Fruit fly (Drosophila melanogaster) whole organism, embryonic: Measurements from ENCODE around the gene heph.

Source experiments
- Atf6 ChIP-seq: fragments of 200-800 bp; sonication (Bioruptor generic); IDR thresholded peaks from 2 replicates; pipeline ENCODE4 v1.3.6; 2022; ENCODE audit warnings: missing biosample characterization, missing genetic modification characterization
- B-H1 ChIP-seq: fragments of 200-800 bp; sonication (Bioruptor generic); IDR thresholded peaks from 3 replicates; pipeline ENCODE4 v1.3.6; 2022; ENCODE audit warnings: missing biosample characterization, missing genetic modification characterization
- CG10321 ChIP-seq: fragments of 200-800 bp; sonication (Bioruptor generic); IDR thresholded peaks from 2 replicates; pipeline ENCODE4 v1.3.6; 2022; ENCODE audit warnings: missing biosample characterization, missing genetic modification characterization
- CG10543 ChIP-seq: fragments of 200-800 bp; sonication (Bioruptor generic); optimal IDR thresholded peaks from 3 replicates; lab custom pipeline; 2017; ENCODE audit warnings: missing biosample characterization, mild to moderate bottlenecking, missing genetic modification characterization, moderate library complexity
- CG11093 ChIP-seq: fragments of 200-800 bp; sonication (Bioruptor generic); IDR thresholded peaks from 3 replicates; pipeline ENCODE4 v1.3.6; 2022; ENCODE audit warnings: missing biosample characterization, missing genetic modification characterization
- CG11560 ChIP-seq: fragments of 200-800 bp; sonication (Bioruptor generic); IDR thresholded peaks from 3 replicates; pipeline ENCODE4 v1.3.6; 2022; ENCODE audit warnings: missing biosample characterization, missing genetic modification characterization
- CG12744 ChIP-seq: fragments of 200-800 bp; sonication (Bioruptor generic); optimal IDR thresholded peaks from 2 replicates; lab custom pipeline; 2016; ENCODE audit warnings: missing biosample characterization, missing genetic modification characterization
- CG13296 ChIP-seq: fragments of 200-800 bp; sonication (Bioruptor generic); optimal IDR thresholded peaks from 3 replicates; lab custom pipeline; 2018; ENCODE audit warnings: missing biosample characterization, mild to moderate bottlenecking, missing genetic modification characterization
- CG1529 ChIP-seq: fragments of 200-800 bp; sonication (Bioruptor generic); optimal IDR thresholded peaks from 3 replicates; lab custom pipeline; 2018; ENCODE audit warnings: missing biosample characterization, missing genetic modification characterization
- CG16779 ChIP-seq: fragments of 200-800 bp; sonication (Bioruptor generic); IDR thresholded peaks from 2 replicates; pipeline ENCODE4 v1.3.6; 2022; ENCODE audit warnings: missing biosample characterization, missing genetic modification characterization
- CG16813 ChIP-seq: fragments of 200-800 bp; sonication (Bioruptor generic); IDR thresholded peaks from 3 replicates; pipeline ENCODE4 v1.3.6; 2022; ENCODE audit warnings: missing biosample characterization, missing genetic modification characterization; ENCODE audit not compliant: partially characterized antibody
- CG17328 ChIP-seq: fragments of 200-800 bp; sonication (Bioruptor generic); IDR thresholded peaks from 2 replicates; pipeline ENCODE4 v1.3.6; 2022; ENCODE audit warnings: missing biosample characterization, missing genetic modification characterization
- CG17568 ChIP-seq: fragments of 200-800 bp; sonication (Bioruptor generic); optimal IDR thresholded peaks from 2 replicates; lab custom pipeline; 2018; ENCODE audit warnings: missing biosample characterization, mild to moderate bottlenecking, missing genetic modification characterization, moderate library complexity
- CG32772 ChIP-seq: fragments of 200-800 bp; sonication (Bioruptor generic); IDR thresholded peaks from 2 replicates; pipeline ENCODE4 v1.3.6; 2022; ENCODE audit warnings: missing biosample characterization, missing genetic modification characterization
- CG34422 ChIP-seq: fragments of 200-800 bp; sonication (Bioruptor generic); IDR thresholded peaks from 3 replicates; pipeline ENCODE4 v1.3.6; 2022; ENCODE audit warnings: missing biosample characterization, missing genetic modification characterization
- CG6654 ChIP-seq: fragments of 200-800 bp; sonication (Bioruptor generic); optimal IDR thresholded peaks from 2 replicates; lab custom pipeline; 2017; ENCODE audit warnings: missing biosample characterization, mild to moderate bottlenecking, missing genetic modification characterization
- CG6683 ChIP-seq: fragments of 200-800 bp; sonication (Bioruptor generic); optimal IDR thresholded peaks from 2 replicates; lab custom pipeline; 2017; ENCODE audit warnings: missing biosample characterization, mild to moderate bottlenecking, missing genetic modification characterization, missing genetic modification reagents
- CG6765 ChIP-seq: fragments of 200-800 bp; sonication (Bioruptor generic); optimal IDR thresholded peaks from 3 replicates; lab custom pipeline; 2017; ENCODE audit warnings: missing biosample characterization, mild to moderate bottlenecking, missing genetic modification characterization
- CG6791 ChIP-seq: fragments of 200-800 bp; sonication (Bioruptor generic); IDR thresholded peaks from 3 replicates; pipeline ENCODE4 v1.3.6; 2022; ENCODE audit warnings: missing biosample characterization, missing genetic modification characterization; ENCODE audit not compliant: partially characterized antibody
- CG8359 ChIP-seq: fragments of 200-800 bp; sonication (Bioruptor generic); optimal IDR thresholded peaks from 2 replicates; lab custom pipeline; 2017; ENCODE audit warnings: missing biosample characterization, mild to moderate bottlenecking, missing genetic modification characterization, borderline replicate concordance
- CG8478 ChIP-seq: fragments of >200 bp; optimal IDR thresholded peaks from 2 replicates; lab custom pipeline; 2018
- CG9797 ChIP-seq: fragments of 200-800 bp; sonication (Bioruptor generic); optimal IDR thresholded peaks from 3 replicates; lab custom pipeline; 2018; ENCODE audit warnings: missing biosample characterization, mild to moderate bottlenecking, missing genetic modification characterization
- D ChIP-seq, 2 experiments: fragments of 200-800 bp in 1 of 2; fragments of >200 bp in 1 of 2; sonication (Bioruptor generic) in 1 of 2; optimal IDR thresholded peaks; 2 replicates in 1 of 2; 3 replicates in 1 of 2; lab custom pipeline; 2017; ENCODE audit warnings: mild to moderate bottlenecking in 1 of 2, missing biosample characterization in 1 of 2, missing genetic modification characterization in 1 of 2, missing genetic modification reagents in 1 of 2
- Deaf1 ChIP-seq: fragments of 200-800 bp; optimal IDR thresholded peaks from 3 replicates; lab custom pipeline; 2019; ENCODE audit warnings: missing biosample characterization, mild to moderate bottlenecking, missing genetic modification characterization, moderate library complexity
- Dll ChIP-seq: fragments of 200-800 bp; sonication (Bioruptor generic); IDR thresholded peaks from 4 replicates; pipeline ENCODE4 v1.3.6; 2022; ENCODE audit warnings: missing biosample characterization, missing genetic modification characterization; ENCODE audit not compliant: partially characterized antibody
- Gug ChIP-seq: fragments of 200-800 bp; sonication (Bioruptor generic); IDR thresholded peaks from 4 replicates; pipeline ENCODE4 v1.3.6; 2022; ENCODE audit warnings: missing biosample characterization, missing genetic modification characterization
- H2.0 ChIP-seq: fragments of 200-800 bp; sonication (Bioruptor generic); IDR thresholded peaks from 2 replicates; pipeline ENCODE4 v1.3.6; 2022; ENCODE audit warnings: missing biosample characterization, missing genetic modification characterization
- HLH4C ChIP-seq: fragments of 200-800 bp; sonication (Bioruptor generic); IDR thresholded peaks from 3 replicates; pipeline ENCODE4 v1.3.6; 2022; ENCODE audit warnings: missing biosample characterization, missing genetic modification characterization; ENCODE audit not compliant: partially characterized antibody
- HLHmδ ChIP-seq: fragments of 200-800 bp; sonication (Bioruptor generic); optimal IDR thresholded peaks from 2 replicates; lab custom pipeline; 2018; ENCODE audit warnings: missing biosample characterization, mild to moderate bottlenecking, missing genetic modification characterization, moderate library complexity
- Mes4 ChIP-seq: fragments of 200-800 bp; sonication (Bioruptor generic); optimal IDR thresholded peaks from 2 replicates; lab custom pipeline; 2016; ENCODE audit warnings: missing biosample characterization, missing genetic modification characterization
- Neu2 ChIP-seq: fragments of 200-800 bp; sonication (Bioruptor generic); optimal IDR thresholded peaks from 3 replicates; lab custom pipeline; 2016; ENCODE audit warnings: missing biosample characterization, missing genetic modification characterization, borderline replicate concordance
- NfI ChIP-seq: fragments of 200-800 bp; sonication (Bioruptor generic); optimal IDR thresholded peaks from 3 replicates; lab custom pipeline; 2018; ENCODE audit warnings: missing biosample characterization, mild to moderate bottlenecking, missing genetic modification characterization, moderate library complexity
- Opbp ChIP-seq: fragments of 200-800 bp; sonication (Bioruptor generic); IDR thresholded peaks from 3 replicates; pipeline ENCODE4 v1.3.6; 2022; ENCODE audit warnings: missing biosample characterization, missing genetic modification characterization; ENCODE audit not compliant: partially characterized antibody
- PHDP ChIP-seq: fragments of 200-800 bp; sonication (Bioruptor generic); optimal IDR thresholded peaks from 3 replicates; lab custom pipeline; 2018; ENCODE audit warnings: missing biosample characterization, mild to moderate bottlenecking, missing genetic modification characterization, moderate library complexity
- Trl ChIP-seq, 3 experiments: fragments of >200 bp in 2 of 3; fragments of 200-800 bp in 1 of 3; sonication (Bioruptor generic) in 1 of 3; optimal IDR thresholded peaks; 2 replicates in 1 of 3; 3 replicates in 2 of 3; lab custom pipeline; 2016 to 2017; ENCODE audit warnings: missing biosample characterization in 1 of 3, missing genetic modification characterization in 1 of 3
- Vsx1 ChIP-seq: fragments of 200-800 bp; sonication (Bioruptor generic); optimal IDR thresholded peaks from 2 replicates; lab custom pipeline; 2017; ENCODE audit warnings: missing biosample characterization, mild to moderate bottlenecking, missing genetic modification characterization, missing genetic modification reagents
- ash1 ChIP-seq: fragments of 200-800 bp; sonication (Bioruptor generic); optimal IDR thresholded peaks from 2 replicates; lab custom pipeline; 2018; ENCODE audit warnings: missing biosample characterization, mild to moderate bottlenecking, missing genetic modification characterization
- cg ChIP-seq: fragments of 200-800 bp; sonication (Bioruptor generic); optimal IDR thresholded peaks from 3 replicates; lab custom pipeline; 2019; ENCODE audit warnings: missing biosample characterization, mild to moderate bottlenecking, missing genetic modification characterization, moderate library complexity
- chinmo ChIP-seq: fragments of 200-800 bp; sonication (Bioruptor generic); IDR thresholded peaks from 4 replicates; pipeline ENCODE4 v1.3.6; 2022; ENCODE audit warnings: missing biosample characterization, missing genetic modification characterization; ENCODE audit not compliant: partially characterized antibody
- ewg ChIP-seq: fragments of 200-800 bp; sonication (Bioruptor generic); optimal IDR thresholded peaks from 3 replicates; lab custom pipeline; 2017; ENCODE audit warnings: mild to moderate bottlenecking, missing biosample characterization, missing genetic modification reagents, missing genetic modification characterization
- fd3F ChIP-seq: fragments of 200-800 bp; sonication (Bioruptor generic); optimal IDR thresholded peaks from 2 replicates; lab custom pipeline; 2018; ENCODE audit warnings: missing biosample characterization, mild to moderate bottlenecking, missing genetic modification characterization, moderate library complexity
- gcm ChIP-seq: fragments of 200-800 bp; sonication (Bioruptor generic); optimal IDR thresholded peaks from 2 replicates; lab custom pipeline; 2019; ENCODE audit warnings: missing biosample characterization, mild to moderate bottlenecking, missing genetic modification characterization, moderate library complexity
- gem ChIP-seq: fragments of 200-800 bp; sonication (Bioruptor generic); optimal IDR thresholded peaks from 2 replicates; lab custom pipeline; 2019; ENCODE audit warnings: missing biosample characterization, mild to moderate bottlenecking, missing genetic modification characterization, moderate library complexity
- gsb-n ChIP-seq: fragments of 200-800 bp; sonication (Bioruptor generic); optimal IDR thresholded peaks from 3 replicates; lab custom pipeline; 2018; ENCODE audit warnings: missing biosample characterization, mild to moderate bottlenecking, missing genetic modification characterization
- p53 ChIP-seq: fragments of 200-800 bp; sonication (Bioruptor generic); optimal IDR thresholded peaks from 2 replicates; lab custom pipeline; 2016; ENCODE audit warnings: missing biosample characterization, missing genetic modification characterization
- scrt ChIP-seq: fragments of 200-800 bp; sonication (Bioruptor generic); optimal IDR thresholded peaks from 2 replicates; lab custom pipeline; 2018; ENCODE audit warnings: missing biosample characterization, mild to moderate bottlenecking, missing genetic modification characterization, moderate library complexity
- sna ChIP-seq: fragments of 200-800 bp; sonication (Bioruptor generic); IDR thresholded peaks from 2 replicates; pipeline ENCODE4 v1.3.6; 2022; ENCODE audit warnings: missing biosample characterization, missing genetic modification characterization; ENCODE audit not compliant: partially characterized antibody
- toy ChIP-seq: fragments of 200-800 bp; sonication (Bioruptor generic); IDR thresholded peaks from 2 replicates; pipeline ENCODE4 v1.3.6; 2022; ENCODE audit warnings: missing biosample characterization, missing genetic modification characterization
- ttk ChIP-seq: fragments of 200-800 bp; sonication (Bioruptor generic); IDR thresholded peaks from 2 replicates; pipeline ENCODE4 v2.1.2; 2022; ENCODE audit warnings: missing biosample characterization, missing genetic modification characterization
- zen2 ChIP-seq: fragments of 200-800 bp; sonication (Bioruptor generic); IDR thresholded peaks from 3 replicates; pipeline ENCODE4 v1.3.6; 2022; ENCODE audit warnings: missing biosample characterization, missing genetic modification characterization; ENCODE audit not compliant: partially characterized antibody

The heph gene

dm6 chr3R:31825571-31826068 lies 189.7 kb downstream of the heph start:
- TF ChIP-seq CG34422 (GFP tag; lab: Robert Waterston, UW) (peak; percentile 24; the same call in 1 of the 3 replicates), D (optimal IDR thresholded peaks at IDR 0.05; lab: Kevin White, UChicago) (no peak), D (GFP tag; optimal IDR thresholded peaks at IDR 0.05; lab: Kevin White, UChicago) (no peak), gsb-n (no peak), Mes4 (no peak), CG11560 (tag; lab: Robert Waterston, UW) (no peak), Deaf1 (tag; lab: Kevin White, UChicago) (peak; percentile 95), ewg (peak; percentile 74), NfI (GFP tag; lab: Kevin White, UChicago) (no peak), gem (tag; lab: Kevin White, UChicago) (no peak), Dll (no peak), cg (GFP tag; lab: Kevin White, UChicago) (peak; percentile 13), scrt (GFP tag; lab: Kevin White, UChicago) (peak; percentile 22), CG17328 (no peak), CG10543 (GFP tag; lab: Kevin White, UChicago) (peak; percentile 10), CG8478 (lab: Kevin White, UChicago) (no peak), CG32772 (GFP tag; lab: Robert Waterston, UW) (0 out of 2 replicates have a peak, but pooled peaks have one; percentile 4), Neu2 (GFP tag; lab: Kevin White, UChicago) (no peak), Atf6 (GFP tag; lab: Robert Waterston, UW) (no peak), fd3F (no peak), H2.0 (no peak), Gug (no peak), B-H1 (GFP tag; lab: Robert Waterston, UW) (no peak), CG9797 (GFP tag; lab: Kevin White, UChicago) (no peak), ttk (GFP tag; lab: Robert Waterston, UW) (no peak), CG6765 (no peak), chinmo (0 out of 4 replicates have a peak, but pooled peaks have one; percentile 57), CG8359 (GFP tag; lab: Kevin White, UChicago) (no peak), Opbp (GFP tag; lab: Robert Waterston, UW) (no peak), Vsx1 (GFP tag; lab: Kevin White, UChicago) (no peak), CG16779 (GFP tag; lab: Robert Waterston, UW) (0 out of 2 replicates have a peak, but pooled peaks have one; percentile 58), Trl (optimal IDR thresholded peaks at IDR 0.05; lab: Kevin White, UChicago) (peak in 1 of 2 experiments; percentile 18), Trl (GFP tag; optimal IDR thresholded peaks at IDR 0.05; lab: Kevin White, UChicago) (no peak), CG16813 (no peak), CG10321 (GFP tag; lab: Robert Waterston, UW) (no peak), ash1 (no peak), gcm (GFP tag; lab: Kevin White, UChicago) (no peak), PHDP (tag; lab: Kevin White, UChicago) (no peak)

- TF ChIP-seq CG12744 (no peak), HLH4C (GFP tag; lab: Robert Waterston, UW) (no peak), CG11093 (GFP tag; lab: Robert Waterston, UW) (no peak), sna (GFP tag; lab: Robert Waterston, UW) (no peak), p53 (GFP tag; lab: Kevin White, UChicago) (no peak), Deaf1 (tag; lab: Kevin White, UChicago) (peak; percentile 63), HLHmδ (no peak), ewg (peak; percentile 58), toy (no peak), CG17568 (no peak), CG13296 (GFP tag; lab: Kevin White, UChicago) (peak; percentile 0), CG6791 (GFP tag; lab: Robert Waterston, UW) (no peak), CG6765 (no peak), zen2 (GFP tag; lab: Robert Waterston, UW) (0 out of 3 replicates have a peak, but pooled peaks have one; percentile 10), CG6654 (GFP tag; lab: Kevin White, UChicago) (no peak), CG1529 (GFP tag; lab: Kevin White, UChicago) (no peak), CG6683 (no peak)
These were observed 191.1 kb downstream of the heph start for dm6 chr3R:31824200-31824599.
